Worm (Caenorhabditis elegans) whole organism, L2 larva: Measurements from ENCODE around the gene str-226.

ENCODE experiments used
- C34F6.9 ChIP-seq: fragments of 150-350 bp; optimal IDR thresholded peaks from 2 replicates; lab custom pipeline; 2014; ENCODE audit warnings: missing biosample characterization, missing genetic modification characterization
- F13H6.1 ChIP-seq: sonication (generic microtip); optimal IDR thresholded peaks from 2 replicates; lab custom pipeline; 2016; ENCODE audit warnings: missing genetic modification characterization, missing compliant biosample characterization
- R02D3.7 ChIP-seq: fragments of 150-350 bp; optimal IDR thresholded peaks from 2 replicates; lab custom pipeline; 2014; ENCODE audit warnings: missing biosample characterization, missing genetic modification characterization
- Y55F3AM.14 ChIP-seq: fragments of 200-800 bp; sonication (Bioruptor generic); optimal IDR thresholded peaks from 2 replicates; lab custom pipeline; 2018; ENCODE audit warnings: mild to moderate bottlenecking, missing genetic modification characterization, missing compliant biosample characterization
- ZK546.5 ChIP-seq: sonication (generic microtip); optimal IDR thresholded peaks from 2 replicates; lab custom pipeline; 2017; ENCODE audit warnings: missing biosample characterization, missing genetic modification characterization
- alr-1 ChIP-seq: fragments of 150-350 bp; optimal IDR thresholded peaks from 2 replicates; lab custom pipeline; 2014; ENCODE audit warnings: missing biosample characterization, missing genetic modification characterization
- ama-1 ChIP-seq: fragments of 150-350 bp; optimal IDR thresholded peaks from 2 replicates; lab custom pipeline; 2018; ENCODE audit warnings: inconsistent platforms
- blmp-1 ChIP-seq: sonication (generic microtip); optimal IDR thresholded peaks from 2 replicates; lab custom pipeline; 2017; ENCODE audit warnings: missing genetic modification characterization, mild to moderate bottlenecking, missing compliant biosample characterization, antibody characterized with exemption, moderate library complexity; ENCODE audit not compliant: insufficient read depth
- ceh-82 ChIP-seq: fragments of 150-350 bp; optimal IDR thresholded peaks from 2 replicates; lab custom pipeline; 2014; ENCODE audit warnings: missing biosample characterization, missing genetic modification characterization
- crh-2 ChIP-seq: sonication (generic microtip); optimal IDR thresholded peaks from 2 replicates; lab custom pipeline; 2017; ENCODE audit warnings: missing biosample characterization, missing genetic modification characterization
- dmd-4 ChIP-seq: sonication (generic microtip); optimal IDR thresholded peaks from 2 replicates; lab custom pipeline; 2017; ENCODE audit warnings: missing biosample characterization, missing genetic modification characterization
- gmeb-1 ChIP-seq: fragments of 150-350 bp; optimal IDR thresholded peaks from 2 replicates; lab custom pipeline; 2014; ENCODE audit warnings: missing biosample characterization, missing genetic modification characterization
- lin-11 ChIP-seq: fragments of 150-350 bp; sonication (generic microtip); optimal IDR thresholded peaks from 2 replicates; lab custom pipeline; 2014; ENCODE audit warnings: missing biosample characterization, missing genetic modification characterization, inconsistent platforms, mixed read lengths
- lin-13 ChIP-seq: fragments of 150-350 bp; optimal IDR thresholded peaks from 2 replicates; lab custom pipeline; 2014; ENCODE audit warnings: missing biosample characterization, missing genetic modification reagents, missing genetic modification characterization
- lin-39 ChIP-seq: fragments of 150-350 bp; optimal IDR thresholded peaks from 2 replicates; lab custom pipeline; 2014; ENCODE audit warnings: missing biosample characterization, missing genetic modification reagents, missing genetic modification characterization
- lsy-2 ChIP-seq, 2 experiments: fragments of 150-350 bp in 1 of 2; sonication (generic microtip) in 1 of 2; optimal IDR thresholded peaks; 2 replicates each; lab custom pipeline; 2014 to 2017; ENCODE audit warnings: missing biosample characterization in 2 of 2, missing genetic modification characterization in 2 of 2
- mab-5 ChIP-seq: fragments of 150-350 bp; optimal IDR thresholded peaks from 2 replicates; lab custom pipeline; 2014; ENCODE audit warnings: missing biosample characterization, missing genetic modification characterization
- mbf-1 ChIP-seq: sonication (generic microtip); optimal IDR thresholded peaks from 2 replicates; lab custom pipeline; 2017; ENCODE audit warnings: missing biosample characterization, missing genetic modification characterization
- mdl-1 ChIP-seq, 2 experiments: fragments of 150-350 bp in 1 of 2; sonication (generic microtip) in 1 of 2; optimal IDR thresholded peaks; 2 replicates each; lab custom pipeline; 2017; ENCODE audit warnings: missing biosample characterization in 2 of 2, missing genetic modification characterization in 2 of 2
- nhr-10 ChIP-seq: sonication (generic microtip); optimal IDR thresholded peaks from 2 replicates; lab custom pipeline; 2017; ENCODE audit warnings: missing biosample characterization, missing genetic modification characterization
- nhr-11 ChIP-seq: fragments of 150-350 bp; optimal IDR thresholded peaks from 2 replicates; lab custom pipeline; 2014; ENCODE audit warnings: missing biosample characterization, missing genetic modification characterization
- nhr-12 ChIP-seq: fragments of 150-350 bp; optimal IDR thresholded peaks from 2 replicates; lab custom pipeline; 2014; ENCODE audit warnings: missing biosample characterization, missing genetic modification characterization
- nhr-21 ChIP-seq: fragments of 150-350 bp; optimal IDR thresholded peaks from 2 replicates; lab custom pipeline; 2014; ENCODE audit warnings: missing biosample characterization, missing genetic modification characterization
- nhr-23 ChIP-seq: fragments of 150-350 bp; optimal IDR thresholded peaks from 2 replicates; lab custom pipeline; 2014; ENCODE audit warnings: missing biosample characterization, missing genetic modification reagents, missing genetic modification characterization
- nhr-25 ChIP-seq: fragments of 150-350 bp; sonication (generic microtip); optimal IDR thresholded peaks from 3 replicates; lab custom pipeline; 2014; ENCODE audit warnings: missing biosample characterization, missing genetic modification characterization
- nhr-77 ChIP-seq: fragments of 150-350 bp; optimal IDR thresholded peaks from 2 replicates; lab custom pipeline; 2014; ENCODE audit warnings: missing biosample characterization, missing genetic modification characterization
- peb-1 ChIP-seq: fragments of 150-350 bp; optimal IDR thresholded peaks from 2 replicates; lab custom pipeline; 2014; ENCODE audit warnings: missing biosample characterization, missing genetic modification characterization
- sem-4 ChIP-seq: fragments of 150-350 bp; optimal IDR thresholded peaks from 2 replicates; lab custom pipeline; 2014; ENCODE audit warnings: missing biosample characterization, missing genetic modification reagents, missing genetic modification characterization
- sma-9 ChIP-seq, 2 experiments: fragments of 150-350 bp in 1 of 2; sonication (generic microtip) in 1 of 2; optimal IDR thresholded peaks; 2 replicates each; lab custom pipeline; 2014 to 2016; ENCODE audit warnings: missing genetic modification characterization in 2 of 2, mild to moderate bottlenecking in 1 of 2, missing biosample characterization in 1 of 2, missing compliant biosample characterization in 1 of 2, missing genetic modification reagents in 1 of 2, moderate library complexity in 1 of 2
- snpc-4 ChIP-seq: fragments of 150-350 bp; optimal IDR thresholded peaks from 2 replicates; lab custom pipeline; 2014; ENCODE audit warnings: missing biosample characterization, missing genetic modification characterization
- unc-39 ChIP-seq: fragments of 150-350 bp; optimal IDR thresholded peaks from 2 replicates; lab custom pipeline; 2014; ENCODE audit warnings: missing biosample characterization, missing genetic modification characterization
- unc-62 ChIP-seq: fragments of 150-350 bp; optimal IDR thresholded peaks from 2 replicates; lab custom pipeline; 2014; ENCODE audit warnings: missing biosample characterization, missing genetic modification reagents, missing genetic modification characterization
- zag-1 ChIP-seq: fragments of 150-350 bp; optimal IDR thresholded peaks from 2 replicates; lab custom pipeline; 2014; ENCODE audit warnings: missing biosample characterization, missing genetic modification characterization
- ztf-11 ChIP-seq: sonication (generic microtip); optimal IDR thresholded peaks from 2 replicates; lab custom pipeline; 2017; ENCODE audit warnings: missing biosample characterization, missing genetic modification characterization
- ztf-4 ChIP-seq: fragments of 150-350 bp; optimal IDR thresholded peaks from 2 replicates; lab custom pipeline; 2014; ENCODE audit warnings: missing biosample characterization, missing genetic modification characterization

str-226 gene

ce11 chrV:3535260-3535659 is 22.8 kb downstream of the str-226 start, which contains the start of gene nhr-221:
Gene nhr-221 (minus strand): TSS chrV:3535360.
- TF ChIP-seq dmd-4 (tag; lab: Kevin White, UChicago) (no peak), lin-11 (tag; lab: Kevin White, UChicago) (no peak), crh-2 (tag; lab: Kevin White, UChicago) (no peak), gmeb-1 (tag; lab: Kevin White, UChicago) (no peak), ZK546.5 (tag; lab: Kevin White, UChicago) (no peak), F13H6.1 (tag; lab: Kevin White, UChicago) (no peak), nhr-12 (tag; lab: Kevin White, UChicago) (no peak)

ce11 chrV:3538307-3538706 is 25.8 kb downstream of the str-226 start, which contains the start of gene nhr-93:
Gene nhr-93 (minus strand): TSS chrV:3538407.
- TF ChIP-seq ceh-82 (no peak), nhr-21 (tag; lab: Kevin White, UChicago) (no peak), nhr-11 (tag; lab: Kevin White, UChicago) (no peak), mab-5 (tag; lab: Kevin White, UChicago) (no peak), blmp-1 (no peak), C34F6.9 (tag; lab: Kevin White, UChicago) (no peak), ztf-11 (tag; lab: Kevin White, UChicago) (no peak), nhr-10 (tag; lab: Kevin White, UChicago) (no peak), ztf-4 (tag; lab: Kevin White, UChicago) (no peak), snpc-4 (tag; lab: Kevin White, UChicago) (no peak)

ce11 chrV:3541117-3541516 is 28.6 kb downstream of the str-226 start, which contains the start of gene srbc-67:
Gene srbc-67 (minus strand): TSS chrV:3541217.
- no peak for TF ChIP-seq nhr-11 (tag; lab: Kevin White, UChicago)
- TF ChIP-seq nhr-10 (tag; lab: Kevin White, UChicago) = no peak
- TF ChIP-seq peb-1 (tag; lab: Kevin White, UChicago) = no peak
- TF ChIP-seq R02D3.7 (tag; lab: Kevin White, UChicago) = no peak
- TF ChIP-seq mbf-1 (tag; lab: Kevin White, UChicago) = no peak
- no peak for TF ChIP-seq unc-62 (GFP tag; lab: Kevin White, UChicago)
- TF ChIP-seq nhr-77 (tag; lab: Kevin White, UChicago) = no peak
- TF ChIP-seq nhr-23 (tag; lab: Kevin White, UChicago) = no peak
- no peak for TF ChIP-seq ztf-4 (tag; lab: Kevin White, UChicago)
- no peak for TF ChIP-seq lin-13 (GFP tag; lab: Kevin White, UChicago)
- no peak for TF ChIP-seq ama-1 (lab: Kevin White, UChicago)
- TF ChIP-seq ceh-82 = no peak
- TF ChIP-seq sma-9 (GFP tag; optimal IDR thresholded peaks at IDR 0.05; lab: Kevin White, UChicago) = no peak
- no peak for TF ChIP-seq sma-9 (tag; optimal IDR thresholded peaks at IDR 0.05; lab: Kevin White, UChicago)
- TF ChIP-seq nhr-25 (tag; lab: Kevin White, UChicago) = no peak
- TF ChIP-seq alr-1 (tag; lab: Kevin White, UChicago) = no peak

ce11 chrV:3543344-3543743 is 30.9 kb downstream of the str-226 start, which contains the start of gene nhr-222:
Gene nhr-222 (minus strand): TSS chrV:3543444.
- TF ChIP-seq nhr-77 (tag; lab: Kevin White, UChicago) (no peak), nhr-23 (tag; lab: Kevin White, UChicago) (no peak), mdl-1 (tag; optimal IDR thresholded peaks at IDR 0.05; lab: Kevin White, UChicago) (no peak), nhr-25 (tag; lab: Kevin White, UChicago) (no peak), ama-1 (lab: Kevin White, UChicago) (no peak), Y55F3AM.14 (GFP tag; lab: Kevin White, UChicago) (no peak), lin-11 (tag; lab: Kevin White, UChicago) (no peak), F13H6.1 (tag; lab: Kevin White, UChicago) (no peak), C34F6.9 (tag; lab: Kevin White, UChicago) (no peak), ceh-82 (no peak), nhr-11 (tag; lab: Kevin White, UChicago) (no peak), zag-1 (no peak), lin-39 (tag; lab: Kevin White, UChicago) (no peak), lsy-2 (tag; optimal IDR thresholded peaks at IDR 0.05; lab: Kevin White, UChicago) (no peak)

ce11 chrV:3546517-3546916 is 34.0 kb downstream of the str-226 start, which contains the start of gene srbc-68:
Gene srbc-68 (minus strand): TSS chrV:3546617.
- no peak for TF ChIP-seq nhr-25 (tag; lab: Kevin White, UChicago)
- no peak for TF ChIP-seq sem-4 (tag; lab: Kevin White, UChicago)
- TF ChIP-seq dmd-4 (tag; lab: Kevin White, UChicago) = no peak
- TF ChIP-seq nhr-21 (tag; lab: Kevin White, UChicago) = no peak
- TF ChIP-seq unc-39 (tag; lab: Kevin White, UChicago) = no peak
- no peak for TF ChIP-seq F13H6.1 (tag; lab: Kevin White, UChicago)
- no peak for TF ChIP-seq nhr-10 (tag; lab: Kevin White, UChicago)
- TF ChIP-seq unc-62 (GFP tag; lab: Kevin White, UChicago) = no peak
- TF ChIP-seq lsy-2 (tag; optimal IDR thresholded peaks at IDR 0.05; lab: Kevin White, UChicago) = no peak
- TF ChIP-seq ZK546.5 (tag; lab: Kevin White, UChicago) = no peak
